Worm (Caenorhabditis elegans) whole organism, L1 larva: ENCODE results near the gene dpm-3.

Source experiments
- F16B12.6 ChIP-seq: fragments of 150-350 bp; optimal IDR thresholded peaks from 2 replicates; lab custom pipeline; 2014; ENCODE audit warnings: missing biosample characterization, missing genetic modification characterization
- alr-1 ChIP-seq: fragments of 200-800 bp; sonication (Bioruptor generic); optimal IDR thresholded peaks from 2 replicates; lab custom pipeline; 2018; ENCODE audit warnings: borderline replicate concordance, mild to moderate bottlenecking, missing genetic modification characterization, missing compliant biosample characterization
- blmp-1 ChIP-seq: fragments of 150-350 bp; optimal IDR thresholded peaks from 2 replicates; lab custom pipeline; 2014; ENCODE audit warnings: missing biosample characterization, missing genetic modification characterization
- ceh-8 ChIP-seq: fragments of 200-800 bp; sonication (Bioruptor generic); optimal IDR thresholded peaks from 2 replicates; lab custom pipeline; 2018; ENCODE audit warnings: mild to moderate bottlenecking, missing genetic modification characterization, moderate library complexity, missing compliant biosample characterization
- ceh-82 ChIP-seq, 3 experiments: fragments of 150-350 bp in 1 of 3; sonication (generic microtip) in 2 of 3; optimal IDR thresholded peaks; 2 replicates each; lab custom pipeline; 2014 to 2017; ENCODE audit warnings: missing biosample characterization in 3 of 3, missing genetic modification characterization in 3 of 3
- dpl-1 ChIP-seq, 3 experiments: fragments of 150-350 bp in 2 of 3; sonication (generic microtip) in 1 of 3; optimal IDR thresholded peaks; 2 replicates each; lab custom pipeline; 2014 to 2017; ENCODE audit warnings: missing biosample characterization in 3 of 3, missing genetic modification characterization in 3 of 3, missing genetic modification reagents in 3 of 3
- dsc-1 ChIP-seq: sonication (generic microtip); optimal IDR thresholded peaks from 2 replicates; lab custom pipeline; 2016; ENCODE audit warnings: mild to moderate bottlenecking, missing genetic modification characterization, missing compliant biosample characterization
- efl-1 ChIP-seq, 4 experiments: fragments of 150-350 bp; optimal IDR thresholded peaks in 3 of 4; peaks in 1 of 4; 1 replicate in 1 of 4; 2 replicates in 3 of 4; lab custom pipeline; 2014; ENCODE audit warnings: missing biosample characterization in 2 of 4, missing genetic modification characterization in 2 of 4, missing genetic modification reagents in 2 of 4
- elt-2 ChIP-seq: sonication (generic microtip); optimal IDR thresholded peaks from 2 replicates; lab custom pipeline; 2016; ENCODE audit warnings: missing genetic modification characterization, mild to moderate bottlenecking, inconsistent platforms, missing compliant biosample characterization, missing genetic modification reagents
- fos-1 ChIP-seq: fragments of 150-350 bp; optimal IDR thresholded peaks from 2 replicates; lab custom pipeline; 2014; ENCODE audit warnings: missing biosample characterization, missing genetic modification characterization
- irx-1 ChIP-seq: sonication (generic microtip); optimal IDR thresholded peaks from 2 replicates; lab custom pipeline; 2016; ENCODE audit warnings: missing genetic modification characterization, missing compliant biosample characterization
- lin-14 ChIP-seq: fragments of 200-800 bp; sonication (Bioruptor generic); optimal IDR thresholded peaks from 2 replicates; lab custom pipeline; 2018; ENCODE audit warnings: mild to moderate bottlenecking, missing genetic modification characterization, moderate library complexity, missing compliant biosample characterization
- lin-15B ChIP-seq: fragments of 150-350 bp; sonication (generic microtip); optimal IDR thresholded peaks from 3 replicates; lab custom pipeline; 2014; ENCODE audit warnings: missing biosample characterization, missing genetic modification characterization
- lsy-2 ChIP-seq, 2 experiments: fragments of 150-350 bp; optimal IDR thresholded peaks; 2 replicates each; lab custom pipeline; 2014; ENCODE audit warnings: missing biosample characterization in 2 of 2, missing genetic modification characterization in 2 of 2
- mef-2 ChIP-seq: fragments of 150-350 bp; optimal IDR thresholded peaks from 2 replicates; lab custom pipeline; 2014; ENCODE audit warnings: missing biosample characterization, missing genetic modification characterization
- nhr-12 ChIP-seq: sonication (generic microtip); optimal IDR thresholded peaks from 2 replicates; lab custom pipeline; 2017; ENCODE audit warnings: missing biosample characterization, missing genetic modification characterization
- nhr-47 ChIP-seq: sonication (generic microtip); optimal IDR thresholded peaks from 2 replicates; lab custom pipeline; 2016; ENCODE audit warnings: mild to moderate bottlenecking, missing genetic modification characterization, moderate library complexity, missing compliant biosample characterization
- nhr-84 ChIP-seq: sonication (generic microtip); optimal IDR thresholded peaks from 2 replicates; lab custom pipeline; 2017; ENCODE audit warnings: missing biosample characterization, missing genetic modification characterization
- nhr-85 ChIP-seq: sonication (generic microtip); peaks from one replicate; lab custom pipeline; 2016; ENCODE audit warnings: missing genetic modification characterization, inconsistent platforms, missing compliant biosample characterization
- pqm-1 ChIP-seq: sonication (generic microtip); optimal IDR thresholded peaks from 3 replicates; lab custom pipeline; 2017; ENCODE audit warnings: missing biosample characterization, missing genetic modification characterization
- snu-23 ChIP-seq: sonication (generic microtip); optimal IDR thresholded peaks from 2 replicates; lab custom pipeline; 2016; ENCODE audit warnings: missing genetic modification characterization, missing compliant biosample characterization
- sup-37 ChIP-seq: fragments of 200-800 bp; sonication (Bioruptor generic); optimal IDR thresholded peaks from 2 replicates; lab custom pipeline; 2018; ENCODE audit warnings: mild to moderate bottlenecking, missing genetic modification characterization, missing compliant biosample characterization
- swsn-7 ChIP-seq: sonication (generic microtip); optimal IDR thresholded peaks from 2 replicates; lab custom pipeline; 2016; ENCODE audit warnings: missing genetic modification characterization, missing compliant biosample characterization
- tbx-2 ChIP-seq: sonication (generic microtip); optimal IDR thresholded peaks from 2 replicates; lab custom pipeline; 2016; ENCODE audit warnings: missing genetic modification characterization, missing compliant biosample characterization
- tlp-1 ChIP-seq: fragments of 150-350 bp; optimal IDR thresholded peaks from 2 replicates; lab custom pipeline; 2014; ENCODE audit warnings: missing biosample characterization, missing genetic modification characterization
- unc-130 ChIP-seq: fragments of 150-350 bp; optimal IDR thresholded peaks from 2 replicates; lab custom pipeline; 2017; ENCODE audit warnings: missing biosample characterization, missing genetic modification characterization, inconsistent platforms
- unc-62 ChIP-seq: fragments of 150-350 bp; optimal IDR thresholded peaks from 2 replicates; lab custom pipeline; 2014; ENCODE audit warnings: missing biosample characterization, missing genetic modification reagents, missing genetic modification characterization
- unc-98 ChIP-seq: fragments of 200-800 bp; sonication (Bioruptor generic); IDR thresholded peaks from 2 replicates; pipeline ENCODE4 v1.3.6; 2022; ENCODE audit warnings: missing genetic modification characterization, missing compliant biosample characterization
- xbp-1 ChIP-seq: sonication (generic microtip); optimal IDR thresholded peaks from 2 replicates; lab custom pipeline; 2016; ENCODE audit warnings: missing genetic modification characterization, missing compliant biosample characterization

The dpm-3 gene

DNA sequence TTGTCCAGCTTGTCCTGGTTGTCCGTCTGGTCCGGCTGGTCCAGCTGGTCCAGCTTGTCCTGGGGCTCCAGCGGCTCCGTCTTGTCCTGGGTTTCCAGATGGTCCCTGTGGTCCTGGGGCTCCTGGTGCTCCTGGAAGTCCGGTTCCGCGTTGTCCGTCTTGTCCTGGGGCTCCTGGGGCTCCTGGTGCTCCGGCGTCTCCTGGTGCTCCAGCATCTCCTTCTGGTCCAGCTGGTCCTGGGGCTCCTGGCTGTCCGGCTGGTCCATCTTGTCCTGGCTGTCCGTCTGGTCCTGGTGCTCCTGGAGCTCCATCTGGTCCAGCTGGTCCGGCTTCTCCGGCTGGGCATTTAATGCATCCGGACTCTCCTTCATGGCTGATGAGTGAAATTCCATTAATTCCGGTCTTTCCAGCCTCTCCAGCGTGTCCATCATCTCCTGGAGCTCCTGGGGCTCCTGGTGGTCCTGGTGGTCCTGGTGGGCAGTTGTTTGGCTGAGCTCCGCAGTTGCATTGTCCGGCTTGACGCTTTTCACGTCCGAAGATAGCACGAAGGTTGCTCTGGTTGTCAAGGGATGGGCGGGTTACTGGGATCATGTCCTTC lies 36.4 kb downstream of the dpm-3 start:
- TF ChIP-seq ceh-8 (GFP tag; lab: Kevin White, UChicago): peak; percentile 48
- TF ChIP-seq tbx-2 (tag; lab: Kevin White, UChicago): no peak
- TF ChIP-seq, all 84 proteins: peak for 1

DNA sequence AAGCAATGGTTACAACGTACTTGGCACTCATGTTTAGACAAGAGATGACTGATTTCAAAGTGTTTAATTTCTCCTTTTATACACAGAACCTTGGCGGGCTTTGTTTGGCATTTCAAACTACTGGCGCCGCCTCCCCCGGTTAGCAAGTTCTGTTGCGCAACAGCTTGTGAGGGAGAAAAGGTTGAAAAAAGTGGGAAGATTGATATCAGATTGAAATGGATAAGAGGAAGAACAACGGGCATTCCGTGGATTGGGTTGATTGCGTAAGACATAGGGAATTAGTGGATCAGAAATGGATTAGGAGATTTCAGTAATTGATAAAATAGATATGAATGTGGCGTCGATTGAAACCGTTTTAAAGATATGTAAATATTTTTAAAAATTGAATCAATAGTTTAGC lies 37.1 kb downstream of the dpm-3 start, which contains the start of gene col-130:
TSS of gene col-130 (minus strand) at position 50 of the 400 bp plus-strand sequence.
- TF ChIP-seq lsy-2 (tag; optimal IDR thresholded peaks at IDR 0.05; lab: Kevin White, UChicago) (no peak), mef-2 (tag; lab: Kevin White, UChicago) (no peak), ceh-82 (tag; optimal IDR thresholded peaks at IDR 0.05; lab: Kevin White, UChicago) (no peak)

DNA sequence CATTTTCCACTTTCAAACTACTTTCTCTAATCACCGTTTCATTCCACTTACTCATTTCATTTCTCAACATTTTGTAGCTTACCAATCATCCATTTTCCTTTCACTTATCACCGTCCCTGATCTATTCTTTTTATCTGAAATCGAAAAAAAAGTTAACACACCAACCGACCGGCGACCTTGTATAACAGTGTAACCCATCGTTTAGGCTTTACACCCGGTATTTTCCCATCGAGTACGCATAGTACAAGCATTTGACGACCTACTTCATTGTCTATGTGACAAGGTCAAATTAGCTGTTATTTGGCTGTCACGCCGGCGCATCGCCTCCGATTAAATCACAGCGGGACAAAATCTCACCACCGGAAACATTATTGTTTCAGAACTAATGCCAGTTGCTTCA lies 38.1 kb downstream of the dpm-3 start:
- TF ChIP-seq ceh-8 (GFP tag; lab: Kevin White, UChicago) (no peak), lin-14 (GFP tag; lab: Kevin White, UChicago) (no peak), blmp-1 (peak; percentile 13), unc-62 (GFP tag; lab: Kevin White, UChicago) (no peak)

DNA sequence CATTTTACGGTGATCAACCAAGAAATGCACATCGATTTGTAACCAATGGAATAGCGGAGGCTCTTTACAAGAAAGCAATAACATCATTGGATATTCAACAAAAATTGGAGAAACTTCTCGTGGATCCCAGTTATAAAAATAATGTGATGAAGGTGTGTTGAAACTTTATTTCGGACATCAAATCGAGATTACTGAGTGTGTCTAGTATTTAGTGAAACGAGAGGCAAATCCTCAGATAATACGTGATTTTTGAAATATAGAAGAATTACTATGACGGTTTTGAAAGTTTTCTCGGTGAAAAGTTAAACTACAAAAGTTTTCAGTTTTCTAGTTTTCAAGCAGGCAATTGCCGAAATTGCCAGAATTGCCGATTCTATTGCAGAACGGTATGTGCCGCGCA lies 40.4 kb downstream of the dpm-3 start:
- no peak for TF ChIP-seq nhr-84
- no peak for TF ChIP-seq pqm-1
- TF ChIP-seq nhr-85 (tag; lab: Kevin White, UChicago): no peak
- no peak for TF ChIP-seq efl-1 (optimal IDR thresholded peaks at IDR 0.05; lab: Kevin White, UChicago)
- peak in 1 of 2 experiments; percentile 3 for TF ChIP-seq efl-1 (GFP tag; optimal IDR thresholded peaks at IDR 0.05 in 1 of 2; lab: Kevin White, UChicago)
- no peak for TF ChIP-seq nhr-12 (tag; lab: Kevin White, UChicago)
- TF ChIP-seq unc-130 (tag; lab: Kevin White, UChicago): no peak

DNA sequence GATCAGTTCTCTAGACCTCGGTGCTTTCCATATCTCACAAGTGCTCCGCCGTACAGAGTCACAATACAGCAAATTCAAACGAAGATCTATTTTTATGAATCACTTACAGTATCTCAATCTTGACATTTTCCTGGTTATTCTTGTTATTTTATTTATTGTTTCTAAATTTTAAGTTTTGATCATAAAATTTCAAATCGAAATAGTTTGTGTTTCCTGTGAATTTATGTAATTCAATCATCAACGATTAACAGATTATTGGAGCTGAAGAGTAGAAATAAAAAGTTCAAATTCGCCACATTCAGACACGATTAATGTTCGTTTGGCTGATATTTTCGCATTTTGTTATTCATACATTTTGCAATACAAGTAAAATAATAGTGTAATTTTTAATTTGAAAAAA lies 41.0 kb downstream of the dpm-3 start, which contains the start of gene clec-184:
TSS of gene clec-184 (plus strand) at position 301 of the 400 bp plus-strand sequence.
- no peak for TF ChIP-seq snu-23
- no peak for TF ChIP-seq alr-1
- no peak for TF ChIP-seq lsy-2 (tag; optimal IDR thresholded peaks at IDR 0.05; lab: Kevin White, UChicago)
- TF ChIP-seq tbx-2 (tag; lab: Kevin White, UChicago): no peak
- no peak for TF ChIP-seq dpl-1 (GFP tag; optimal IDR thresholded peaks at IDR 0.05; lab: Kevin White, UChicago)
- TF ChIP-seq irx-1 (tag; lab: Kevin White, UChicago): no peak
- TF ChIP-seq swsn-7 (tag; lab: Kevin White, UChicago): no peak
- TF ChIP-seq nhr-47 (tag; lab: Kevin White, UChicago): no peak
- TF ChIP-seq ceh-82 (tag; optimal IDR thresholded peaks at IDR 0.05; lab: Kevin White, UChicago): no peak
- TF ChIP-seq mef-2 (tag; lab: Kevin White, UChicago): no peak
- TF ChIP-seq dsc-1 (tag; lab: Kevin White, UChicago): no peak
- TF ChIP-seq F16B12.6 (tag; lab: Kevin White, UChicago): no peak
- no peak for TF ChIP-seq fos-1 (tag; lab: Kevin White, UChicago)

DNA sequence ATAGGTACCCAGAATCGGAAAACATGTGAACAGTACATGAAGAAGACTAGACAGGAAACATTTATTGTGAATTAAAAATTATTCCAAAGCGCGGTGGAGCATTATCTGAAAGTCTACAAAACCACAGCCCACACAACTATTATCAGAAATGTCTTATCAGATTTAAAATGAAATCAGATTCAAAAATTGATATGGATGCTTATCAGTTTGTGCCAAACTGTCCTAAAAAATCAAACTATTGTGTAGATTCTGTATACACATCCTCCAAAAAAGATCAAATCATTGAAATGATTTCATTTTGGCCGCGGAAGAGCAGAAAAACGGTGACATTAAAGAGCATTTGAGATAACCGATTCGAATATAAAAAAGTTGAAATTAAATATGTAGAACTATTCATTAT lies 44.1 kb downstream of the dpm-3 start, which contains the start of gene irg-4:
TSS of gene irg-4 (plus strand) at position 392 of the 400 bp plus-strand sequence.
- TF ChIP-seq pqm-1 (peak; percentile 4), sup-37 (GFP tag; lab: Kevin White, UChicago) (no peak), lin-15B (tag; lab: Kevin White, UChicago) (no peak), tlp-1 (tag; lab: Kevin White, UChicago) (peak; percentile 88), xbp-1 (tag; lab: Kevin White, UChicago) (no peak), elt-2 (tag; lab: Kevin White, UChicago) (peak; percentile 97)

DNA sequence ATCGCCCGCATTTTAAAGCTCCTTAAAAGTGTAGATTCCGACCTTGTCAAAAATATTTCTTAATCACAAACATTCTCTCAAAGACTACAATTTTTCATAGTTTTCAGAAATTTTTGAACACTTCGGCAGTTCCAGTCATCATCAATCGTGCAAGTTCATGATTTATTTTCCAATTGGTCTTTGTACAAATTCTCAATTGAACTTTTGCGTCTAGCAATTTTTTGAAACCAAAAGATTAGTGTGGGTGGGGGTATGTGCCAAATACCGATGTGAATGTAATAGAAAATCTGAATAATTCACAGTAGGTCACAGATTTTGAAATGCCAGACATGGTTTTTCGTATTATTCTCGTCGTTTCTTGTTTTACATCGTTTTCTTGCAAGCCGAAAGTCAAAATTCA lies 47.0 kb downstream of the dpm-3 start, which contains the start of gene clec-185:
TSS of gene clec-185 (plus strand) at position 301 of the 400 bp plus-strand sequence.
- TF ChIP-seq unc-98 (no peak), efl-1 (optimal IDR thresholded peaks at IDR 0.05; lab: Kevin White, UChicago) (no peak), efl-1 (GFP tag; optimal IDR thresholded peaks at IDR 0.05 in 1 of 2; lab: Kevin White, UChicago) (peak in 1 of 2 experiments; percentile 79), alr-1 (no peak)
